Fruit fly (Drosophila melanogaster) Kc167 (cell line): Measurements from ENCODE around the gene CG7370.

Experiments used
- Myc ChIP-seq: fragments of >200 bp; optimal IDR thresholded peaks from 2 replicates; lab custom pipeline; 2017; ENCODE audit warnings: missing external identifiers
- Sin3A ChIP-seq: fragments of >200 bp; optimal IDR thresholded peaks from 2 replicates; lab custom pipeline; 2018; ENCODE audit warnings: missing external identifiers
- h ChIP-seq: fragments of >200 bp; optimal IDR thresholded peaks from 3 replicates; lab custom pipeline; 2018; ENCODE audit warnings: missing external identifiers
- insv ChIP-seq: fragments of >200 bp; optimal IDR thresholded peaks from 3 replicates; lab custom pipeline; 2018; ENCODE audit warnings: missing external identifiers
- psq ChIP-seq: fragments of >200 bp; optimal IDR thresholded peaks from 2 replicates; lab custom pipeline; 2017; ENCODE audit warnings: missing external identifiers
- ttk ChIP-seq: sonication (Bioruptor generic); optimal IDR thresholded peaks from 2 replicates; lab custom pipeline; 2017; ENCODE audit warnings: missing external identifiers

- TF ChIP-seq psq (lab: Kevin White, UChicago): no peak
- no peak for TF ChIP-seq Sin3A (lab: Kevin White, UChicago)
- no peak for TF ChIP-seq h (lab: Kevin White, UChicago)
- no peak for TF ChIP-seq Myc (lab: Kevin White, UChicago)
- TF ChIP-seq insv (lab: Kevin White, UChicago): no peak
- no peak for TF ChIP-seq ttk
Measured at dm6 chr3L:21808568-21808967, 39.0 kb downstream of the CG7370 start, which contains the start of gene eg.
